Fruit fly (Drosophila melanogaster) whole organism, pupa: Measurements from ENCODE around the gene PAPLA1.

ENCODE experiments used
- CG10348 ChIP-seq: fragments of 200-800 bp; sonication (Bioruptor generic); IDR thresholded peaks from 2 replicates; pipeline ENCODE4 v1.3.6; 2022; ENCODE audit warnings: missing biosample characterization, missing genetic modification characterization
- CG12605 ChIP-seq: fragments of 200-800 bp; sonication (Bioruptor generic); IDR thresholded peaks from 2 replicates; pipeline ENCODE4 v1.3.6; 2022; ENCODE audit warnings: missing biosample characterization, missing genetic modification characterization
- CG13204 ChIP-seq: fragments of 200-800 bp; sonication (Bioruptor generic); optimal IDR thresholded peaks from 2 replicates; lab custom pipeline; 2018; ENCODE audit warnings: missing biosample characterization, mild to moderate bottlenecking, missing genetic modification characterization, moderate library complexity
- CG14655 ChIP-seq: fragments of 200-800 bp; sonication (Bioruptor generic); optimal IDR thresholded peaks from 3 replicates; lab custom pipeline; 2017; ENCODE audit warnings: mild to moderate bottlenecking, missing biosample characterization, missing genetic modification reagents, missing genetic modification characterization
- CG15710 ChIP-seq: fragments of 200-800 bp; sonication (Bioruptor generic); optimal IDR thresholded peaks from 2 replicates; lab custom pipeline; 2018; ENCODE audit warnings: missing biosample characterization, mild to moderate bottlenecking, missing genetic modification characterization, moderate library complexity
- CG17806 ChIP-seq: fragments of 200-800 bp; sonication (Bioruptor generic); optimal IDR thresholded peaks from 2 replicates; lab custom pipeline; 2018; ENCODE audit warnings: missing biosample characterization, mild to moderate bottlenecking, missing genetic modification characterization, moderate library complexity
- CG32121 ChIP-seq: fragments of 200-800 bp; sonication (Bioruptor generic); IDR thresholded peaks from 2 replicates; pipeline ENCODE4 v1.3.6; 2022; ENCODE audit warnings: missing biosample characterization, missing genetic modification characterization
- CG34367 ChIP-seq: fragments of 200-800 bp; sonication (Bioruptor generic); optimal IDR thresholded peaks from 2 replicates; lab custom pipeline; 2018; ENCODE audit warnings: missing biosample characterization, mild to moderate bottlenecking, missing genetic modification characterization
- CG4496 ChIP-seq: fragments of 200-800 bp; sonication (Bioruptor generic); IDR thresholded peaks from 3 replicates; pipeline ENCODE4 v1.3.6; 2022; ENCODE audit warnings: missing biosample characterization, missing genetic modification characterization
- CG8159 ChIP-seq: fragments of 200-800 bp; sonication (Bioruptor generic); optimal IDR thresholded peaks from 3 replicates; lab custom pipeline; 2018; ENCODE audit warnings: missing biosample characterization, mild to moderate bottlenecking, missing genetic modification characterization, moderate library complexity
- CG8301 ChIP-seq: fragments of 200-800 bp; sonication (Bioruptor generic); optimal IDR thresholded peaks from 2 replicates; lab custom pipeline; 2018; ENCODE audit warnings: missing biosample characterization, mild to moderate bottlenecking, missing genetic modification characterization
- CG9948 ChIP-seq: fragments of 200-800 bp; sonication (Bioruptor generic); optimal IDR thresholded peaks from 2 replicates; lab custom pipeline; 2018; ENCODE audit warnings: missing biosample characterization, mild to moderate bottlenecking, missing genetic modification characterization, moderate library complexity
- D1 ChIP-seq: fragments of 200-800 bp; sonication (Bioruptor generic); optimal IDR thresholded peaks from 2 replicates; lab custom pipeline; 2018; ENCODE audit warnings: missing biosample characterization, mild to moderate bottlenecking, missing genetic modification characterization, moderate library complexity
- EcR ChIP-seq: fragments of 200-800 bp; sonication (Bioruptor generic); optimal IDR thresholded peaks from 3 replicates; lab custom pipeline; 2019; ENCODE audit warnings: missing biosample characterization, missing genetic modification characterization, mild to moderate bottlenecking, moderate library complexity, missing genetic modification reagents
- Ets98B ChIP-seq: fragments of 200-800 bp; sonication (Bioruptor generic); IDR thresholded peaks from 2 replicates; pipeline ENCODE4 v1.3.6; 2022; ENCODE audit warnings: missing biosample characterization, missing genetic modification characterization
- Pif1A ChIP-seq: fragments of 200-800 bp; sonication (Bioruptor generic); optimal IDR thresholded peaks from 3 replicates; lab custom pipeline; 2016; ENCODE audit warnings: missing biosample characterization, missing genetic modification characterization
- Pif1B ChIP-seq: fragments of 200-800 bp; sonication (Bioruptor generic); optimal IDR thresholded peaks from 3 replicates; lab custom pipeline; 2016; ENCODE audit warnings: missing biosample characterization, missing genetic modification characterization
- Snoo ChIP-seq: fragments of 200-800 bp; sonication (Bioruptor generic); optimal IDR thresholded peaks from 3 replicates; lab custom pipeline; 2017; ENCODE audit warnings: missing biosample characterization, mild to moderate bottlenecking, missing genetic modification characterization, inconsistent platforms
- fd96Ca ChIP-seq: fragments of 200-800 bp; sonication (Bioruptor generic); IDR thresholded peaks from 3 replicates; pipeline ENCODE4 v1.3.6; 2022; ENCODE audit warnings: missing biosample characterization, missing genetic modification characterization
- gl ChIP-seq: fragments of 200-800 bp; sonication (Bioruptor generic); optimal IDR thresholded peaks from 2 replicates; lab custom pipeline; 2018; ENCODE audit warnings: missing biosample characterization, mild to moderate bottlenecking, missing genetic modification characterization
- rn ChIP-seq: fragments of 200-800 bp; sonication (Bioruptor generic); IDR thresholded peaks from 2 replicates; pipeline ENCODE4 v1.3.6; 2022; ENCODE audit warnings: missing biosample characterization, missing genetic modification characterization

PAPLA1 gene

DNA sequence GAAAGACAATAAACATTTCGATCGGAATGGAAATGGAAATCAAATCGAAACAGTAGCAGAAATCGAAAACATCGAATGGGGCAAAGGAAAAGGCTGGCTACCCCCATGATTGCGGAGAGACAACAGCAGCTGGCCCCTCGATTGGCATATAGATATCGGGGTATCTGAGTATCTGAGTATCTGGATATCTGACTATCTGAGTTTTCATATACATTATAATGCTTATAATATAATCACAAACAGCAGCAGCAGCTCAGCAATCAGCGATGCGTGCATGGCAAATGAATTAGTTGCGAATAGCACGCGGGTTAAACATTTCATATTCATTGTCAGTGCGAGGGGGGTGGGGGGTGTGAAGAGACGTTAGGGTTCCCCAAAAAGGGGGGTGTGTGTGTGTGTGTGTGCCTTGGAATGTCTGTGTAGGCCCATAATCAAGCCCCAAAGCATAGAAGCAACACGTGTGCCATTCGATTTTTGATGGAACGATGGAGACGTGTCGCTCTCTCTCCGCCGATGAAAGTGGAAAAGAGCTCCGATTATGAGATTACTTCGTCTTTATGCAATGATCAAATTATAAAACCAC is 11.3 kb upstream of the PAPLA1 start:
- TF ChIP-seq CG4496 (GFP tag; lab: Robert Waterston, UW) (no peak), rn (no peak), D1 (no peak), CG17806 (tag; lab: Kevin White, UChicago) (no peak), CG34367 (no peak), CG9948 (tag; lab: Kevin White, UChicago) (no peak), fd96Ca (no peak), CG12605 (GFP tag; lab: Robert Waterston, UW) (no peak), CG8159 (tag; lab: Kevin White, UChicago) (no peak)

DNA sequence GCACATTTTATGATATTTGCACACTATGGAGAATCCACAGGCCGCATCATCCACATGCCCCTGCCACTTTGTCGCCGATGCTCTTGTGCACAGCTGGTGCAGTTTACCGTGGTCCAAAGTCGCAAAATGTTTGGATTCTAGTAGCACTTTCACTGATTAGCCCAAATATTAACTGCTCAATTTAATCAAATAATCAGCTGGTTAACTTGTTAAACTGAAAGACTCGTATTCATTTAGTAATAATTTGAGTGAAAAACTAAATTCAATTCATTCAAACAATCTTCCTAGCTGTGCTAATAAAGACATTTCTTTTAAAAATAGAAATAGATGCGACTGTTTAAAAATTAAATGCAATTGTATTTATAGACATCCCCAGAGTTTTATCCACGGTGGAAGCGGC is 8.6 kb upstream of the PAPLA1 start:
- TF ChIP-seq CG14655 (GFP tag; lab: Kevin White, UChicago): peak; percentile 30
- peak; percentile 25 for TF ChIP-seq CG8301 (tag; lab: Kevin White, UChicago)
- TF ChIP-seq Pif1A (GFP tag; lab: Kevin White, UChicago): peak; percentile 12
- no peak for TF ChIP-seq CG15710 (tag; lab: Kevin White, UChicago)

DNA sequence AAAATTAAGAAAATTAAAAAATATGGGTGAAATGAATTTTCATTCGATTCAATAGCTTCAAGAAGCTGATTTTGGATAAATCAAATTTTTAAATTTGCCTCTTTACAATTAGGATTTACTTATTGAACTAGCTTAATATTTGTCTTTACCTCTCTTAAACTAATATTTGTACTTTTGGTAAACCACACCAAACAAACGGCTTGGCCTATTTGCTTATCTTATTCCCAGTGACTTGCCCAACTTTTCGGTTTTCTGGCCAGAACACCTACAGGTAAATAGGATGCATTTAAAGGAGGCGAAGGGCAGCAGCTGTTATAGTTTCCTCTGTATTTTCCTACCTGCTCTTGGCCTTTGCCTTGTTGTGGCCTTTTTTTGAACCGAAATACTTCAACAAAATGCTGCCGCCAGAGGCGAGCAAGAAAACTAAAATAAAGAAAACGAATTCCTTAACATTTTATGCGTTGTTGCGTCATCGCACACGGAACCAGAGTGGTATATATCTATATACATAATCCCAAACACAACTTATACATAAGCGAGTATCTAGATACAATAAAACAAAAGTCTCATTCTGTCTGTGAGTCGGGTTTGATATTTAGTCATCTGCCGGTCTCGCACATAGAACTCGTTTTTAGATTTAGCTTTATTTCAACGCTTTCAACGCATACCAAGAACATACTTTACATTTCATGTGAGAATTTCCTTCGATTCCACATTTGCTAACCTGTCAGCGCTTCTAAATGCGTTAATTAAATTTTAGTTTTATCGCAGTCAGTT is 6.5 kb upstream of the PAPLA1 start:
- TF ChIP-seq CG4496 (GFP tag; lab: Robert Waterston, UW): no peak
- no peak for TF ChIP-seq EcR (GFP tag; lab: Kevin White, UChicago)
- no peak for TF ChIP-seq Pif1A (GFP tag; lab: Kevin White, UChicago)
- no peak for TF ChIP-seq CG10348 (GFP tag; lab: Robert Waterston, UW)
- no peak for TF ChIP-seq gl (tag; lab: Kevin White, UChicago)
- TF ChIP-seq CG17806 (tag; lab: Kevin White, UChicago): no peak
- no peak for TF ChIP-seq CG15710 (tag; lab: Kevin White, UChicago)
- no peak for TF ChIP-seq CG13204 (GFP tag; lab: Kevin White, UChicago)

DNA sequence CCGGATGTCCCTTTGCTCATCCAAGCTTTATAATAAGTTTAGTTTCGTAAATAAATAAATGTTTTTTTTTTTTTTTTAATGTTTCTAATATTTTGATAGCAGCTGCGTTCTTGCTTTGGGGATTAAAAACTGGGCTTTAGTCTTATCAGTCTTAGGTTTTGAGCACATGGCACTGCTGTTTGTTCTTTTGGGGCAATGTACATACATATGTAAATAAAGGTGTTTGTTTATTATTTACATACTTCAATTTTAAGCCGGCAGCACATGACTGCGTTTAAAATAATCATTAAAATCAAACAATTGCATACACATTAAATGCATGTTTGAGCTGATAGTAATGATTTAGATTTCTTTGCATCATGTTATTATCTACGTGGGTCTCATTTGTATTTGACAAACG is 4.8 kb upstream of the PAPLA1 start:
- TF ChIP-seq fd96Ca (no peak), CG34367 (no peak), CG17806 (tag; lab: Kevin White, UChicago) (no peak), Snoo (tag; lab: Kevin White, UChicago) (no peak), CG8159 (tag; lab: Kevin White, UChicago) (no peak), EcR (GFP tag; lab: Kevin White, UChicago) (no peak), CG12605 (GFP tag; lab: Robert Waterston, UW) (no peak), CG15710 (tag; lab: Kevin White, UChicago) (no peak), D1 (no peak), CG13204 (GFP tag; lab: Kevin White, UChicago) (no peak), Ets98B (GFP tag; lab: Robert Waterston, UW) (no peak), CG8301 (tag; lab: Kevin White, UChicago) (no peak), Pif1A (GFP tag; lab: Kevin White, UChicago) (no peak), Pif1B (GFP tag; lab: Kevin White, UChicago) (no peak), CG4496 (GFP tag; lab: Robert Waterston, UW) (no peak)

DNA sequence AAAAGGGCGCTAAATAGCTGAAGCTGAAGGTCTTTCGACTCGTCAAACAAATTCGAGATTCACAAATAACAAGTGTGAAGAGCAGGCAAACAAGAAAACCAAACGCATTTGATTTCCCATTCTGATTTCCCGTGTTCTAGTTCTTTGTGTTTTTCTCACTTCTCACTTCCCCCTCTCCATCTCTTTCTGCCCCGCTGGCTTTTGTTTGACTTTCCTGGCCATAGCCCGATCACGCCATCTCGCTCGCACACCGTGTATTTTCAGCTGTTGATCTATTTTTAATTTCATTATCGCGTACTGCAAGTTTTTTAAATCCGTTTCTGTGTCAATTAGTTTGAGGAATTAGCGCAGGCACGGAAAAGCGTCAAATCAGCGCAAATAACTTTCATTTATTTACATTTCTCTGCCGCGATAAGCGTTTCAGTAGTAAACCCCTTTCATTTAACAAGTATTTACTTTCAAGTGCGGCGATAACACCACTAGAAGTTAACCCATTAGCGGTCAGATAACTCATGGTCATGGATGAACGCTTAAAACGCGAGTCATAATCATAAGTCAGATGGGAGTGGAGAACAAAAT is 4.2 kb upstream of the PAPLA1 start:
- no peak for TF ChIP-seq CG14655 (GFP tag; lab: Kevin White, UChicago)
- TF ChIP-seq CG32121 (GFP tag; lab: Robert Waterston, UW): no peak
- no peak for TF ChIP-seq CG10348 (GFP tag; lab: Robert Waterston, UW)
- TF ChIP-seq fd96Ca: no peak
- TF ChIP-seq CG8159 (tag; lab: Kevin White, UChicago): no peak
- TF ChIP-seq D1: no peak
- no peak for TF ChIP-seq CG12605 (GFP tag; lab: Robert Waterston, UW)
- no peak for TF ChIP-seq CG17806 (tag; lab: Kevin White, UChicago)
- TF ChIP-seq CG13204 (GFP tag; lab: Kevin White, UChicago): no peak
- no peak for TF ChIP-seq Pif1B (GFP tag; lab: Kevin White, UChicago)
- TF ChIP-seq CG34367: no peak

DNA sequence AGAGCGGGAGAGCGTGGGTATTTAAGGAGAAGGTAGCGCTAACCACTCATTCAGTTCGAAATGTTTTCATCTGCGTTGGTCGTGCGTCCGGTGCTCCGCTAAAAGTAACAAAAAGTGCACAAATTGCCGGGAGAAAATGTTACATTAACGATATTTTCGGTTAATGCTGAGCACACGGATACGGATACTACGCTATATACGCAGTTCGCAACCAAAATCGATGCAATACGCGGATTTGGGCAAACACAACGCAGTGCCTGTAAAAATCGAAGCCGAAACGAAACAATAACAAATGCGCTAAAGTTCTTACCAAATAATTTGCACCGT is 3.5 kb upstream of the PAPLA1 start, which contains the start of gene Piezo:
Gene Piezo, plus strand, starts transcription at position 49 of the 327 bp plus-strand sequence.
- TF ChIP-seq D1: no peak
- TF ChIP-seq CG9948 (tag; lab: Kevin White, UChicago): no peak
- no peak for TF ChIP-seq CG15710 (tag; lab: Kevin White, UChicago)
- TF ChIP-seq CG13204 (GFP tag; lab: Kevin White, UChicago): no peak
- no peak for TF ChIP-seq Pif1B (GFP tag; lab: Kevin White, UChicago)
- TF ChIP-seq Pif1A (GFP tag; lab: Kevin White, UChicago): no peak
- no peak for TF ChIP-seq CG34367
- TF ChIP-seq CG8159 (tag; lab: Kevin White, UChicago): no peak
- no peak for TF ChIP-seq CG4496 (GFP tag; lab: Robert Waterston, UW)
